Fruit fly (Drosophila melanogaster) whole organism, wandering third instar larva: ENCODE measurements around the gene CG13920.
A peak's percentile ranks its signal among the peaks of the same experiment; 100 is the strongest.

Source experiments
- Abd-B ChIP-seq: fragments of >200 bp; optimal IDR thresholded peaks from 2 replicates; lab custom pipeline; 2017; ENCODE audit warnings: missing biosample characterization, missing genetic modification characterization
- CG32264 ChIP-seq: fragments of 200-800 bp; sonication (Bioruptor generic); optimal IDR thresholded peaks from 2 replicates; lab custom pipeline; 2016; ENCODE audit warnings: missing biosample characterization, missing genetic modification characterization
- CG9705 ChIP-seq: fragments of 200-800 bp; sonication (Bioruptor generic); optimal IDR thresholded peaks from 2 replicates; lab custom pipeline; 2018; ENCODE audit warnings: missing biosample characterization, mild to moderate bottlenecking, missing genetic modification characterization
- CrebA ChIP-seq: fragments of 200-800 bp; sonication (Bioruptor generic); optimal IDR thresholded peaks from 2 replicates; lab custom pipeline; 2016; ENCODE audit warnings: missing biosample characterization, mild to moderate bottlenecking, missing genetic modification characterization, borderline replicate concordance
- Dfd ChIP-seq: fragments of >200 bp; optimal IDR thresholded peaks from 2 replicates; lab custom pipeline; 2017; ENCODE audit warnings: missing biosample characterization, missing genetic modification characterization
- Dif ChIP-seq: fragments of 200-275, 200-300 bp; sonication (Bioruptor generic); optimal IDR thresholded peaks from 2 replicates; lab custom pipeline; 2018; ENCODE audit warnings: missing biosample characterization, missing genetic modification characterization; ENCODE audit not compliant: partially characterized antibody
- GATAd ChIP-seq: sonication (Bioruptor generic); optimal IDR thresholded peaks from 2 replicates; lab custom pipeline; 2016; ENCODE audit warnings: missing biosample characterization, missing genetic modification characterization
- HLH106 ChIP-seq: fragments of 200-800 bp; optimal IDR thresholded peaks from 3 replicates; lab custom pipeline; 2019; ENCODE audit warnings: missing biosample characterization, mild to moderate bottlenecking, missing genetic modification characterization, moderate library complexity
- Hnf4 ChIP-seq: fragments of 200-800 bp; sonication (Bioruptor generic); optimal IDR thresholded peaks from 2 replicates; lab custom pipeline; 2016; ENCODE audit warnings: missing biosample characterization, mild to moderate bottlenecking, missing genetic modification characterization
- Hr78 ChIP-seq: fragments of >200 bp; optimal IDR thresholded peaks from 2 replicates; lab custom pipeline; 2017; ENCODE audit warnings: missing biosample characterization, missing genetic modification characterization
- Hr83 ChIP-seq: fragments of 200-300 bp; sonication (Bioruptor generic); optimal IDR thresholded peaks from 2 replicates; lab custom pipeline; 2016; ENCODE audit warnings: missing biosample characterization, mild to moderate bottlenecking, missing genetic modification characterization, moderate library complexity; ENCODE audit not compliant: poor library complexity, severe bottlenecking
- Jra ChIP-seq: sonication (Bioruptor generic); optimal IDR thresholded peaks from 2 replicates; lab custom pipeline; 2016; ENCODE audit warnings: missing biosample characterization, missing genetic modification characterization
- Mio ChIP-seq: sonication (Bioruptor generic); optimal IDR thresholded peaks from 2 replicates; lab custom pipeline; 2016; ENCODE audit warnings: missing biosample characterization, missing genetic modification characterization
- Myc ChIP-seq: fragments of >200 bp; optimal IDR thresholded peaks from 2 replicates; lab custom pipeline; 2017
- N ChIP-seq: fragments of >200 bp; optimal IDR thresholded peaks from 2 replicates; lab custom pipeline; 2018; ENCODE audit warnings: missing biosample characterization, missing external identifiers, missing genetic modification characterization
- OdsH ChIP-seq: fragments of 200-800 bp; sonication (Bioruptor generic); optimal IDR thresholded peaks from 2 replicates; lab custom pipeline; 2016; ENCODE audit warnings: missing biosample characterization, mild to moderate bottlenecking, missing genetic modification characterization
- Rel ChIP-seq, 2 experiments: fragments of 200-800 bp; sonication (Bioruptor generic) in 1 of 2; optimal IDR thresholded peaks; 2 replicates in 1 of 2; 3 replicates in 1 of 2; lab custom pipeline; 2016 to 2019; ENCODE audit warnings: mild to moderate bottlenecking in 2 of 2, missing biosample characterization in 2 of 2, missing genetic modification characterization in 2 of 2, moderate library complexity in 1 of 2
- Sp1 ChIP-seq: fragments of 200-800 bp; sonication (Bioruptor generic); optimal IDR thresholded peaks from 3 replicates; lab custom pipeline; 2019; ENCODE audit warnings: missing biosample characterization, mild to moderate bottlenecking, missing genetic modification characterization, moderate library complexity
- Vsx2 ChIP-seq: fragments of 200-300, 225-300 bp; sonication (Bioruptor generic); optimal IDR thresholded peaks from 2 replicates; lab custom pipeline; 2018; ENCODE audit warnings: missing biosample characterization, missing genetic modification characterization; ENCODE audit not compliant: partially characterized antibody
- br ChIP-seq: fragments of 200-800 bp; sonication (Bioruptor generic); optimal IDR thresholded peaks from 2 replicates; lab custom pipeline; 2016; ENCODE audit warnings: missing biosample characterization, missing genetic modification characterization
- brk ChIP-seq: fragments of 200-800 bp; sonication (Bioruptor generic); optimal IDR thresholded peaks from 2 replicates; lab custom pipeline; 2016; ENCODE audit warnings: missing biosample characterization, mild to moderate bottlenecking, missing genetic modification characterization
- dl ChIP-seq, 2 experiments: fragments of 175-275, 200-275 bp in 1 of 2; fragments of 200-275 bp in 1 of 2; sonication (Bioruptor generic); optimal IDR thresholded peaks; lab custom pipeline; 2018; ENCODE audit warnings: mild to moderate bottlenecking in 2 of 2, missing biosample characterization in 2 of 2, missing genetic modification characterization in 2 of 2, moderate library complexity in 2 of 2; ENCODE audit not compliant: partially characterized antibody in 2 of 2, insufficient read depth in 1 of 2
- dmrt93B ChIP-seq: fragments of 200-800 bp; sonication (Bioruptor generic); optimal IDR thresholded peaks from 2 replicates; lab custom pipeline; 2018; ENCODE audit warnings: missing biosample characterization, mild to moderate bottlenecking, missing genetic modification characterization
- dsf ChIP-seq: sonication (Bioruptor generic); optimal IDR thresholded peaks from 2 replicates; lab custom pipeline; 2016; ENCODE audit warnings: missing biosample characterization, missing genetic modification characterization, borderline replicate concordance
- ey ChIP-seq: fragments of 200-800 bp; sonication (Bioruptor generic); optimal IDR thresholded peaks from 2 replicates; lab custom pipeline; 2016; ENCODE audit warnings: missing biosample characterization, missing genetic modification characterization
- foxo ChIP-seq, 2 experiments: fragments of 200-800 bp; sonication (Bioruptor generic); optimal IDR thresholded peaks; 2 replicates in 1 of 2; 3 replicates in 1 of 2; lab custom pipeline; 2016 to 2017; ENCODE audit warnings: missing biosample characterization in 2 of 2, missing genetic modification characterization in 2 of 2
- fru ChIP-seq: fragments of 200-800 bp; sonication (Bioruptor generic); optimal IDR thresholded peaks from 3 replicates; lab custom pipeline; 2016; ENCODE audit warnings: missing biosample characterization, mild to moderate bottlenecking, missing genetic modification characterization
- h ChIP-seq: fragments of 200-800 bp; sonication (Bioruptor generic); optimal IDR thresholded peaks from 3 replicates; lab custom pipeline; 2016; ENCODE audit warnings: missing biosample characterization, mild to moderate bottlenecking, missing genetic modification characterization
- jim ChIP-seq: fragments of 175-275, 200-325 bp; sonication (Bioruptor generic); optimal IDR thresholded peaks from 2 replicates; lab custom pipeline; 2016; ENCODE audit warnings: missing biosample characterization, mild to moderate bottlenecking, missing genetic modification characterization
- lola ChIP-seq: fragments of >200 bp; optimal IDR thresholded peaks from 2 replicates; lab custom pipeline; 2017; ENCODE audit warnings: missing biosample characterization, missing genetic modification characterization
- pan ChIP-seq: fragments of >200 bp; optimal IDR thresholded peaks from 2 replicates; lab custom pipeline; 2017
- psq ChIP-seq: fragments of 200-800 bp; sonication (Bioruptor generic); optimal IDR thresholded peaks from 3 replicates; lab custom pipeline; 2017; ENCODE audit warnings: missing biosample characterization, mild to moderate bottlenecking, missing genetic modification characterization, moderate library complexity
- rgr ChIP-seq: fragments of 200-800 bp; sonication (Bioruptor generic); optimal IDR thresholded peaks from 3 replicates; lab custom pipeline; 2016; ENCODE audit warnings: missing biosample characterization, mild to moderate bottlenecking, missing genetic modification characterization
- sage ChIP-seq: fragments of 200-800 bp; sonication (Bioruptor generic); optimal IDR thresholded peaks from 2 replicates; lab custom pipeline; 2016; ENCODE audit warnings: missing biosample characterization, mild to moderate bottlenecking, missing genetic modification characterization
- sv ChIP-seq: fragments of 200-800 bp; sonication (Bioruptor generic); optimal IDR thresholded peaks from 3 replicates; lab custom pipeline; 2016; ENCODE audit warnings: missing biosample characterization, missing genetic modification characterization
- tai ChIP-seq: sonication (Bioruptor generic); optimal IDR thresholded peaks from 2 replicates; lab custom pipeline; 2016; ENCODE audit warnings: missing biosample characterization, missing genetic modification characterization
- usp ChIP-seq: fragments of >200 bp; optimal IDR thresholded peaks from 2 replicates; lab custom pipeline; 2017; ENCODE audit warnings: missing biosample characterization, missing genetic modification characterization
- woc ChIP-seq: sonication (Bioruptor generic); optimal IDR thresholded peaks from 2 replicates; lab custom pipeline; 2016; ENCODE audit warnings: missing biosample characterization, mild to moderate bottlenecking, missing genetic modification characterization

The CG13920 gene

DNA sequence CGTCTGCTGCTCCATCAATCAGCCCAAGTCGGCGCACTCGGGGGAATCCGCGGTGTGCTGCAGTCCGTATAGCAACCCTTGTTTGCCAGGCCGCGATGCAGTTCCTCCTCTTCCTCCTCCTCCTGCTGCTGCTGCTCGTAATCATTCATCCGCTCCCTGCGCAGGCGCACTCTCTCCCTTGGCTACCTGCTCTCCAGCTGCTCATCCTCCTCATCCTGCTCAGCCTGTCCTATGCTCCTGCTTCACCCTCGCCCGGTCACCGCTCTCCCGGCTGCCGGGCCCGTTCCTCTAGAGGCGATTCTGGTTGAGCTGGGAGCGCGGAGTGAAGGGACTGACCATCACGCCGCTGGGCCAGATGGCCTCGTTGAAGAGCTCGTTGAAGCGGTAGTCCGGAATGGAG, 21.8 kb upstream of the CG13920 start:
- no peak for TF ChIP-seq Rel (GFP tag; optimal IDR thresholded peaks at IDR 0.05; lab: Kevin White, UChicago)
- TF ChIP-seq Rel (tag; optimal IDR thresholded peaks at IDR 0.05; lab: Kevin White, UChicago) = no peak
- TF ChIP-seq Vsx2 (GFP tag; lab: Kevin White, UChicago) = peak; percentile 15
- no peak for TF ChIP-seq Hnf4 (GFP tag; lab: Kevin White, UChicago)

DNA sequence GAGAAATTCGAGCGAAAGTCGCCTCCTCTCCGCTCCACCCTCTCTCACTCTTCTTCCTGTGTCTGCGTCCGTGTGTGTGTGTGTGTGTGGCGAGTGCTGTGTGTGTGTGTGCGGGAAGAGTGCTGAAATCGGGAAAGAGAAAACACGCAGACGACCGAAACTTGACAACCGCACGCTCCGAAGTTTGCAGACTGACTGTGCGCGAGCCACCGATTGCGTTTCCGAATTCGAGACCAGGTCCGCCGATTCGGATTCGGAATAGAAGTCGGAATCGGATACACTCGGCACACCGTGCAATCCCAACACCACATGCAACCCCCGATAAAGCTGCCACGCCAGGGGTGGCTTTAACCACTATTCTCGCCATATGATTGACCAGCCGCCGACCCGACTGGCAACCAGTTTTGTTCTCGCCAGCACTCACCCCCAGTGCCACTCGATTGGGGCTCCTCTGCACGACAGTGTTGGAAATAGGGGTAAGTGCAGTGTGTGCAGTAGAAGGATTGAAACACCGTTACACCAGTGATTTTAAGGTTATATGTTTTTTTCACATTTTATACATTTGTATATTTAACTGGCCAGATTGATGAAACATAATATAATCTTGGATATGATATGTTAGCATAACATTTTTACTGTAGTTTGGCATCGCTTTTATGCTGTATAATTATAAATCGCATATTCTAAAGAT, 20.4 kb upstream of the CG13920 start, which contains the start of gene CG13928:
Gene CG13928 (minus strand): TSS at position 202 of the 691 bp plus-strand sequence.
- TF ChIP-seq Abd-B (no peak), Sp1 (GFP tag; lab: Kevin White, UChicago) (no peak), Vsx2 (GFP tag; lab: Kevin White, UChicago) (peak; percentile 58), CG9705 (GFP tag; lab: Kevin White, UChicago) (no peak), sv (GFP tag; lab: Kevin White, UChicago) (no peak), CrebA (GFP tag; lab: Kevin White, UChicago) (no peak), usp (GFP tag; lab: Kevin White, UChicago) (no peak), Hr78 (GFP tag; lab: Kevin White, UChicago) (no peak), Myc (no peak), woc (no peak), brk (GFP tag; lab: Kevin White, UChicago) (no peak), lola (no peak), dl (GFP tag; optimal IDR thresholded peaks at IDR 0.05; lab: Kevin White, UChicago; ENCODE audit: insufficient read depth in 1 of 2, partially characterized antibody in 2 of 2) (no peak), GATAd (no peak), Dif (GFP tag; lab: Kevin White, UChicago) (peak; percentile 16)

DNA sequence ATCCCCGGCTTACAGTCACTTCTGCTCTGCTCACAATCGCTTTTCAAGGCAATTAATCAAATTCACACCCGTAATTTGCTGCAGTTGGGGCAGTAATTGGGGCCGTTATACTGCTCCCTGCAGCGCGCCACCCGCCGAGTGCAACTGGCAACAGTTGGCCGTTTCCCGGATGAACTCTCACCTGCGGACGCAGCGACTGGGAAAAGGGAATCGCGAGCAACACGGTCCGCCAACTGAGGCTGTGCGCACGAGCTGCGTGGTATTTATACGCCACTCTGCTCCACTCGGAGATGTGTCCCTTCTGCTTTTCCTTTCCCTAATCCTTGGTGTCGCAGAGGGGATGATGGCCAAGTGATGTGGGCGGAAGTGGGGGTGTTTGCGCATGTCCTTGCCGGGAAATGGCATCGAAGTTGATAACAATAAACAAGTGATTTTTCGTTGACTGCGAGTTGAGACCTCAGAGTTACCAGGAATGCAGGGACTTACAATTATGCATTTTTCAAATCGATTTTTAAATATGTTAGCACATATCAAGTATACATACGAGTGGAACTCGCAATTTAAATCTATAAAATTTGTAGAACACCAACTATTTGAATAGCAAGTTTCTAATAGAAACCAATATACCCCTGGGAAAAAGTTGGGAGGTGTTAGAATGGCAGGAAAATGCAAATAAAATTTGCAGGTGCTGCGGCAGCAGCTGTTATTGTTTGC, 19.5 kb upstream of the CG13920 start, which contains the start of gene GC:
Gene GC (minus strand): TSS at position 238 of the 714 bp plus-strand sequence.
- TF ChIP-seq CrebA (GFP tag; lab: Kevin White, UChicago) (no peak), OdsH (peak; percentile 6), sage (GFP tag; lab: Kevin White, UChicago) (no peak), Mio (GFP tag; lab: Kevin White, UChicago) (no peak), Jra (GFP tag; lab: Kevin White, UChicago) (no peak), dsf (GFP tag; lab: Kevin White, UChicago) (no peak), tai (GFP tag; lab: Kevin White, UChicago) (no peak), Rel (GFP tag; optimal IDR thresholded peaks at IDR 0.05; lab: Kevin White, UChicago) (no peak), Rel (tag; optimal IDR thresholded peaks at IDR 0.05; lab: Kevin White, UChicago) (no peak), Myc (no peak), Hnf4 (GFP tag; lab: Kevin White, UChicago) (no peak), sv (GFP tag; lab: Kevin White, UChicago) (no peak), Vsx2 (GFP tag; lab: Kevin White, UChicago) (peak; percentile 41), dl (GFP tag; optimal IDR thresholded peaks at IDR 0.05; lab: Kevin White, UChicago; ENCODE audit: insufficient read depth in 1 of 2, partially characterized antibody in 2 of 2) (no peak), foxo (GFP tag; optimal IDR thresholded peaks at IDR 0.05; lab: Kevin White, UChicago) (peak in 1 of 2 experiments; percentile 17), Sp1 (GFP tag; lab: Kevin White, UChicago) (no peak), CG32264 (GFP tag; lab: Kevin White, UChicago) (no peak), brk (GFP tag; lab: Kevin White, UChicago) (no peak), Hr83 (GFP tag; lab: Kevin White, UChicago) (no peak), h (no peak), dmrt93B (GFP tag; lab: Kevin White, UChicago) (no peak), GATAd (no peak), ey (peak; percentile 43), rgr (peak; percentile 9), jim (no peak), br (GFP tag; lab: Kevin White, UChicago) (no peak), CG9705 (GFP tag; lab: Kevin White, UChicago) (no peak), pan (no peak), fru (GFP tag; lab: Kevin White, UChicago) (no peak), woc (no peak), usp (GFP tag; lab: Kevin White, UChicago) (no peak), Dfd (GFP tag; lab: Kevin White, UChicago) (no peak), Hr78 (GFP tag; lab: Kevin White, UChicago) (no peak), Dif (GFP tag; lab: Kevin White, UChicago) (peak; percentile 29), lola (no peak), Abd-B (no peak), HLH106 (tag; lab: Kevin White, UChicago) (no peak), N (no peak), psq (GFP tag; lab: Kevin White, UChicago) (no peak)
